Worm (Caenorhabditis elegans) whole organism, late embryonic: ENCODE results near the gene dnj-3.
"Not testable (repeated sequence)": the region's sequence is repeated elsewhere in the genome, so short reads cannot be mapped to it uniquely, and the experiment has no call there.

Source experiments
- ama-1 ChIP-seq: fragments of 150-350 bp; optimal IDR thresholded peaks from 2 replicates; lab custom pipeline; 2014
- ceh-48 ChIP-seq: sonication (generic microtip); optimal IDR thresholded peaks from 2 replicates; lab custom pipeline; 2016; ENCODE audit warnings: missing genetic modification characterization, inconsistent platforms, missing compliant biosample characterization
- ceh-9 ChIP-seq: sonication (generic microtip); optimal IDR thresholded peaks from 2 replicates; lab custom pipeline; 2016; ENCODE audit warnings: mild to moderate bottlenecking, missing genetic modification characterization, inconsistent platforms, missing compliant biosample characterization
- dve-1 ChIP-seq: sonication (generic microtip); optimal IDR thresholded peaks from 2 replicates; lab custom pipeline; 2017; ENCODE audit warnings: antibody characterized with exemption, mild to moderate bottlenecking, missing genetic modification characterization, missing compliant biosample characterization
- elt-2 ChIP-seq: sonication (generic microtip); optimal IDR thresholded peaks from 2 replicates; lab custom pipeline; 2016; ENCODE audit warnings: missing genetic modification reagents, missing genetic modification characterization, missing compliant biosample characterization
- ets-4 ChIP-seq: sonication (generic microtip); optimal IDR thresholded peaks from 2 replicates; lab custom pipeline; 2016; ENCODE audit warnings: missing genetic modification characterization, missing compliant biosample characterization
- nfya-1 ChIP-seq: sonication (generic microtip); optimal IDR thresholded peaks from 2 replicates; lab custom pipeline; 2017; ENCODE audit warnings: missing genetic modification characterization, mild to moderate bottlenecking, missing compliant biosample characterization, antibody characterized with exemption, moderate library complexity
- pha-2 ChIP-seq: sonication (generic microtip); optimal IDR thresholded peaks from 2 replicates; lab custom pipeline; 2017; ENCODE audit warnings: mild to moderate bottlenecking, missing genetic modification characterization, missing compliant biosample characterization
- pqm-1 ChIP-seq: sonication (generic microtip); optimal IDR thresholded peaks from 2 replicates; lab custom pipeline; 2016; ENCODE audit warnings: missing genetic modification characterization, missing compliant biosample characterization
- ref-2 ChIP-seq: sonication (generic microtip); optimal IDR thresholded peaks from 2 replicates; lab custom pipeline; 2016; ENCODE audit warnings: missing genetic modification characterization, missing compliant biosample characterization
- sox-4 ChIP-seq: sonication (generic microtip); optimal IDR thresholded peaks from 2 replicates; lab custom pipeline; 2017; ENCODE audit warnings: mild to moderate bottlenecking, missing genetic modification characterization, inconsistent platforms, missing compliant biosample characterization
- tbx-2 ChIP-seq: sonication (generic microtip); optimal IDR thresholded peaks from 2 replicates; lab custom pipeline; 2016; ENCODE audit warnings: missing genetic modification characterization, missing compliant biosample characterization

DNA sequence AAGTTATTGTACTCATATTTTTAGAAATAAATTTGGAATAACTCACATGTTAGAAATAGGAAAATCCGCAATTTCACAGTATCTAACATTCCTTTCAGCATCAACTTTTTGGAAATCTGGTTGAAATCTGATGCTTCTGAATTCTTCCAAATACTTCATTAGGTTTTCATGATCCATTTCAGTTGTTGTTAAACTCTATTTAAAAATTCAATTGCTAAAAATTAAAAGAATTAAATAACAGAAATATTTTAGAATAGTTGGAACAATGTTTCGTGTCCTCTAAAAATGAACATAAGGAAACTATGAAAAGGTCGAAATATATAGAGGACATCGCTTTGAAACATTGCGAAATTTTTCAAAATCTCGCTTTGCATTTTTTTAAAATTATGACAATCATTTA, 37.1 kb upstream of the dnj-3 start, which contains the start of gene cng-1:
- not testable (repeated sequence) for TF ChIP-seq tbx-2 (tag; lab: Kevin White, UChicago); sox-4; nfya-1 (tag; lab: Kevin White, UChicago); ama-1 (lab: Kevin White, UChicago); dve-1 (tag; lab: Kevin White, UChicago); ceh-48 (tag; lab: Kevin White, UChicago); ets-4 (tag; lab: Kevin White, UChicago); pqm-1 (tag; lab: Kevin White, UChicago); ceh-9 (tag; lab: Kevin White, UChicago); elt-2 (tag; lab: Kevin White, UChicago); ref-2; pha-2
